Fruit fly (Drosophila melanogaster) whole organism, prepupa: ENCODE measurements around the gene mex1.

Source experiments
- Blimp-1 ChIP-seq: fragments of 200-800 bp; sonication (Bioruptor generic); optimal IDR thresholded peaks from 3 replicates; lab custom pipeline; 2017; ENCODE audit warnings: missing biosample characterization, missing genetic modification characterization, mild to moderate bottlenecking, moderate library complexity, missing genetic modification reagents
- CG10631 ChIP-seq: fragments of 200-800 bp; sonication (Bioruptor generic); optimal IDR thresholded peaks from 2 replicates; lab custom pipeline; 2016; ENCODE audit warnings: missing biosample characterization, missing genetic modification characterization
- CG10669 ChIP-seq: fragments of 200-800 bp; sonication (Bioruptor generic); optimal IDR thresholded peaks from 3 replicates; lab custom pipeline; 2018; ENCODE audit warnings: missing biosample characterization, mild to moderate bottlenecking, missing genetic modification characterization, moderate library complexity
- CG11902 ChIP-seq: fragments of 200-800 bp; sonication (Bioruptor generic); optimal IDR thresholded peaks from 3 replicates; lab custom pipeline; 2016; ENCODE audit warnings: missing biosample characterization, missing genetic modification characterization
- CG15336 ChIP-seq: fragments of 200-800 bp; sonication (Bioruptor generic); IDR thresholded peaks from 2 replicates; pipeline ENCODE4 v1.3.6; 2022; ENCODE audit warnings: missing biosample characterization, missing genetic modification characterization
- CG1621 ChIP-seq: fragments of 200-800 bp; sonication (Bioruptor generic); optimal IDR thresholded peaks from 3 replicates; lab custom pipeline; 2018; ENCODE audit warnings: missing biosample characterization, mild to moderate bottlenecking, missing genetic modification characterization
- CG3032 ChIP-seq: fragments of 200-800 bp; optimal IDR thresholded peaks from 2 replicates; lab custom pipeline; 2019; ENCODE audit warnings: missing biosample characterization, mild to moderate bottlenecking, missing genetic modification characterization, moderate library complexity
- CG6163 ChIP-seq: fragments of 200-800 bp; sonication (Bioruptor generic); IDR thresholded peaks from 3 replicates; pipeline ENCODE4 v1.3.6; 2022; ENCODE audit warnings: missing biosample characterization, missing genetic modification characterization
- CG6276 ChIP-seq: fragments of 200-800 bp; sonication (Bioruptor generic); optimal IDR thresholded peaks from 2 replicates; lab custom pipeline; 2017; ENCODE audit warnings: missing biosample characterization, mild to moderate bottlenecking, missing genetic modification characterization
- CG6792 ChIP-seq: fragments of 200-800 bp; sonication (Bioruptor generic); optimal IDR thresholded peaks from 3 replicates; lab custom pipeline; 2016; ENCODE audit warnings: missing biosample characterization, missing genetic modification characterization
- CG8632 ChIP-seq: fragments of 200-800 bp; sonication (Bioruptor generic); optimal IDR thresholded peaks from 3 replicates; lab custom pipeline; 2016; ENCODE audit warnings: missing biosample characterization, missing genetic modification characterization
- Eip78C ChIP-seq: fragments of 200-800 bp; sonication (Bioruptor generic); peaks from one replicate; lab custom pipeline; 2016; ENCODE audit warnings: missing biosample characterization, missing genetic modification characterization
- Eip93F ChIP-seq: fragments of 200-800 bp; sonication (Bioruptor generic); optimal IDR thresholded peaks from 2 replicates; lab custom pipeline; 2016; ENCODE audit warnings: missing biosample characterization, mild to moderate bottlenecking, missing genetic modification characterization
- Ets96B ChIP-seq: fragments of 200-800 bp; optimal IDR thresholded peaks from 2 replicates; lab custom pipeline; 2019; ENCODE audit warnings: missing biosample characterization, mild to moderate bottlenecking, missing genetic modification characterization, moderate library complexity
- Gug ChIP-seq: fragments of 200-800 bp; sonication (Bioruptor generic); IDR thresholded peaks from 2 replicates; pipeline ENCODE4 v1.3.6; 2022; ENCODE audit warnings: missing biosample characterization, missing genetic modification characterization
- Hr38 ChIP-seq: sonication (Bioruptor generic); optimal IDR thresholded peaks from 2 replicates; lab custom pipeline; 2016; ENCODE audit warnings: missing biosample characterization, missing genetic modification characterization
- Hr39 ChIP-seq: fragments of 200-800 bp; sonication (Bioruptor generic); optimal IDR thresholded peaks from 2 replicates; lab custom pipeline; 2016; ENCODE audit warnings: missing biosample characterization, missing genetic modification characterization
- Hr4 ChIP-seq: fragments of 200-800 bp; sonication (Bioruptor generic); optimal IDR thresholded peaks from 3 replicates; lab custom pipeline; 2016; ENCODE audit warnings: missing biosample characterization, missing genetic modification characterization
- Lpt ChIP-seq: fragments of 200-800 bp; sonication (Bioruptor generic); optimal IDR thresholded peaks from 3 replicates; lab custom pipeline; 2016; ENCODE audit warnings: missing biosample characterization, missing genetic modification characterization
- OdsH ChIP-seq: fragments of 200-800 bp; sonication (Bioruptor generic); optimal IDR thresholded peaks from 3 replicates; lab custom pipeline; 2016; ENCODE audit warnings: missing biosample characterization, missing genetic modification characterization
- Smox ChIP-seq: fragments of 200-800 bp; sonication (Bioruptor generic); optimal IDR thresholded peaks from 3 replicates; lab custom pipeline; 2016; ENCODE audit warnings: missing biosample characterization, missing genetic modification characterization
- Sox102F ChIP-seq: fragments of 200-800 bp; sonication (Bioruptor generic); optimal IDR thresholded peaks from 2 replicates; lab custom pipeline; 2016; ENCODE audit warnings: missing biosample characterization, mild to moderate bottlenecking, missing genetic modification characterization
- Sox14 ChIP-seq: fragments of 200-800 bp; sonication (Bioruptor generic); optimal IDR thresholded peaks from 3 replicates; lab custom pipeline; 2016; ENCODE audit warnings: missing biosample characterization, missing genetic modification characterization
- Sox15 ChIP-seq: fragments of 200-800 bp; sonication (Bioruptor generic); optimal IDR thresholded peaks from 3 replicates; lab custom pipeline; 2016; ENCODE audit warnings: missing biosample characterization, missing genetic modification characterization
- achi ChIP-seq: fragments of 200-800 bp; sonication (Bioruptor generic); optimal IDR thresholded peaks from 3 replicates; lab custom pipeline; 2016; ENCODE audit warnings: missing biosample characterization, missing genetic modification characterization
- acj6 ChIP-seq: fragments of 200-800 bp; sonication (Bioruptor generic); optimal IDR thresholded peaks from 3 replicates; lab custom pipeline; 2016; ENCODE audit warnings: missing biosample characterization, missing genetic modification characterization
- cyc ChIP-seq: fragments of 200-800 bp; sonication (Bioruptor generic); optimal IDR thresholded peaks from 3 replicates; lab custom pipeline; 2016; ENCODE audit warnings: missing biosample characterization, missing genetic modification characterization
- dac ChIP-seq: fragments of 200-800 bp; sonication (Bioruptor generic); optimal IDR thresholded peaks from 2 replicates; lab custom pipeline; 2017; ENCODE audit warnings: missing biosample characterization, mild to moderate bottlenecking, missing genetic modification characterization
- dsx ChIP-seq: fragments of 200-800 bp; optimal IDR thresholded peaks from 3 replicates; lab custom pipeline; 2019; ENCODE audit warnings: missing biosample characterization, mild to moderate bottlenecking, missing genetic modification characterization, moderate library complexity; ENCODE audit not compliant: poor library complexity, severe bottlenecking
- eg ChIP-seq: fragments of 200-800 bp; sonication (Bioruptor generic); IDR thresholded peaks from 3 replicates; pipeline ENCODE4 v1.3.6; 2022; ENCODE audit warnings: missing biosample characterization, missing genetic modification characterization
- esn ChIP-seq: fragments of 200-800 bp; sonication (Bioruptor generic); optimal IDR thresholded peaks from 2 replicates; lab custom pipeline; 2016; ENCODE audit warnings: missing biosample characterization, mild to moderate bottlenecking, missing genetic modification characterization, moderate library complexity
- fd59A ChIP-seq: fragments of 200-800 bp; sonication (Bioruptor generic); optimal IDR thresholded peaks from 2 replicates; lab custom pipeline; 2017; ENCODE audit warnings: missing biosample characterization, mild to moderate bottlenecking, missing genetic modification characterization, missing genetic modification reagents
- fkh ChIP-seq: fragments of 200-800 bp; sonication (Bioruptor generic); optimal IDR thresholded peaks from 3 replicates; lab custom pipeline; 2017; ENCODE audit warnings: missing biosample characterization, mild to moderate bottlenecking, missing genetic modification characterization, moderate library complexity
- lz ChIP-seq: fragments of 200-800 bp; sonication (Bioruptor generic); optimal IDR thresholded peaks from 3 replicates; lab custom pipeline; 2016; ENCODE audit warnings: missing biosample characterization, missing genetic modification characterization
- net ChIP-seq: fragments of 200-800 bp; sonication (Bioruptor generic); optimal IDR thresholded peaks from 3 replicates; lab custom pipeline; 2016; ENCODE audit warnings: missing biosample characterization, missing genetic modification characterization
- pdm3 ChIP-seq: fragments of 200-800 bp; sonication (Bioruptor generic); optimal IDR thresholded peaks from 3 replicates; lab custom pipeline; 2016; ENCODE audit warnings: missing biosample characterization, missing genetic modification characterization
- salr ChIP-seq, 2 experiments: fragments of 200-800 bp; sonication (Bioruptor generic); optimal IDR thresholded peaks; 3 replicates each; lab custom pipeline; 2016 to 2018; ENCODE audit warnings: missing biosample characterization in 2 of 2, missing genetic modification characterization in 2 of 2, mild to moderate bottlenecking in 1 of 2
- spab ChIP-seq: fragments of 200-800 bp; sonication (Bioruptor generic); optimal IDR thresholded peaks from 2 replicates; lab custom pipeline; 2017; ENCODE audit warnings: missing biosample characterization, mild to moderate bottlenecking, missing genetic modification characterization, missing genetic modification reagents
- svp ChIP-seq: fragments of 200-800 bp; sonication (Bioruptor generic); peaks from one replicate; lab custom pipeline; 2016; ENCODE audit warnings: missing biosample characterization, missing genetic modification characterization
- topi ChIP-seq: fragments of 200-800 bp; sonication (Bioruptor generic); optimal IDR thresholded peaks from 3 replicates; lab custom pipeline; 2016; ENCODE audit warnings: missing biosample characterization, missing genetic modification characterization
- vri ChIP-seq: fragments of 200-800 bp; sonication (Bioruptor generic); optimal IDR thresholded peaks from 3 replicates; lab custom pipeline; 2016; ENCODE audit warnings: missing biosample characterization, mild to moderate bottlenecking, missing genetic modification characterization

Gene mex1

dm6 chr3L:15514405-15514804 is 5.0 kb downstream of the mex1 start (continued):
- TF ChIP-seq CG6163 (GFP tag; lab: Robert Waterston, UW): no peak; the same call in 2 of the 3 replicates
- TF ChIP-seq fd59A (GFP tag; lab: Kevin White, UChicago): no peak
- no peak for TF ChIP-seq Eip93F (GFP tag; lab: Kevin White, UChicago)
- TF ChIP-seq Smox: no peak
- TF ChIP-seq dac: no peak
- TF ChIP-seq spab (GFP tag; lab: Kevin White, UChicago): no peak
- TF ChIP-seq Hr4: no peak
- TF ChIP-seq cyc (GFP tag; lab: Kevin White, UChicago): no peak
- TF ChIP-seq lz (GFP tag; lab: Kevin White, UChicago): no peak
- peak; percentile 38 for TF ChIP-seq Lpt (GFP tag; lab: Kevin White, UChicago)
- no peak for TF ChIP-seq Sox15 (GFP tag; lab: Kevin White, UChicago)
- no peak for TF ChIP-seq Ets96B (tag; lab: Kevin White, UChicago)
- TF ChIP-seq Blimp-1: no peak
- TF ChIP-seq CG6792 (GFP tag; lab: Kevin White, UChicago): no peak
- no peak for TF ChIP-seq esn (GFP tag; lab: Kevin White, UChicago)
- TF ChIP-seq CG11902 (GFP tag; lab: Kevin White, UChicago): no peak
- no peak for TF ChIP-seq Hr39 (GFP tag; lab: Kevin White, UChicago)
- TF ChIP-seq Hr38 (GFP tag; lab: Kevin White, UChicago): no peak
- TF ChIP-seq CG1621 (tag; lab: Kevin White, UChicago): no peak
- TF ChIP-seq vri: peak; percentile 66
- TF ChIP-seq CG3032 (tag; lab: Kevin White, UChicago): no peak
- no peak for TF ChIP-seq CG10669 (GFP tag; lab: Kevin White, UChicago)
- peak; percentile 49 for TF ChIP-seq Sox14 (GFP tag; lab: Kevin White, UChicago)
- TF ChIP-seq Eip78C (GFP tag; lab: Kevin White, UChicago): peak; percentile 65
- no peak for TF ChIP-seq CG6276 (GFP tag; lab: Kevin White, UChicago)
- TF ChIP-seq OdsH (GFP tag; lab: Kevin White, UChicago): no peak
- peak; percentile 48; the same call in 1 of the 2 replicates for TF ChIP-seq CG15336 (GFP tag; lab: Robert Waterston, UW)
- TF ChIP-seq salr (GFP tag; optimal IDR thresholded peaks at IDR 0.05; lab: Kevin White, UChicago): no peak
- TF ChIP-seq, all 60 proteins: peak for 8

DNA sequence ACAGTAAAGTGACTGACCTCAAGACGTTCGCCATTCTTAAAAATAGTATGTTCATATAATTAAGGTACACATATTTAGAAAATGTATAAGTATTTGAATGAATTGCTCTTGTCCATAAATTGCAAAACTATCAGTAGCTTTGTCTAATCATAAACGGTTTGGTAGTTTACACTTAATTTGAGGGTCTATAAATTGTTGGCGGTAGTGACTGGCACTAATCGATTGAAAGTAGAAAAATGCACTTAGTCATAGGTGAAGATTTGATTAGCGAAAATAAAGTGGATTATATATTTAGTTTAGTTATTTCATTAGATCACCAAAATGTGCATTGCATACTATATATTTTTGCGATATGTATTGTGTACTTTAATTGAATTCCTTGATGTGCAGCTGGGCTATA is 5.7 kb downstream of the mex1 start:
- TF ChIP-seq cyc (GFP tag; lab: Kevin White, UChicago): no peak
- no peak for TF ChIP-seq fkh
- no peak for TF ChIP-seq eg (GFP tag; lab: Robert Waterston, UW)
- no peak for TF ChIP-seq Sox102F (GFP tag; lab: Kevin White, UChicago)
- TF ChIP-seq Blimp-1: no peak
- TF ChIP-seq CG6276 (GFP tag; lab: Kevin White, UChicago): no peak
- no peak for TF ChIP-seq Eip78C (GFP tag; lab: Kevin White, UChicago)
- no peak for TF ChIP-seq net

DNA sequence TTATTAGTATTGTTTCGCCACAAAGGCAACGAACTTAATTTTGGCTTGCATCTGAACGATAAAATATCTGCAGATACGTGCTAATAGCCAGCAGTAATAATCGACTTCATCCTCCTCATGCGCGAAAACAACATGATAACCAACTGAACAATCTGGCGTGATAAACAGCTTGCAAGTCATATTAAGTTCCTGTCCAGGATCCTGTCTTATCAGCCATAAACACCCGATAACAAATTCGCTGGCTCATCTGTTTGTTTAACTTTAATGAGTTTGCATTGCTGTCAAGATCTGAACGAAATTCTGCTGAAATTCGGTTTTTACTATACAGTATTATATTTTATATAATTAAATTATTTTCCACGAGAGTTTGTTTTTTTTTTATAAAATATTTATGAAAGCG is 6.1 kb downstream of the mex1 start:
- TF ChIP-seq Smox (no peak), acj6 (GFP tag; lab: Kevin White, UChicago) (no peak), Eip93F (GFP tag; lab: Kevin White, UChicago) (no peak), fd59A (GFP tag; lab: Kevin White, UChicago) (no peak), CG6163 (GFP tag; lab: Robert Waterston, UW) (no peak), spab (GFP tag; lab: Kevin White, UChicago) (no peak), eg (GFP tag; lab: Robert Waterston, UW) (no peak), dsx (GFP tag; lab: Kevin White, UChicago) (no peak), Hr4 (no peak), Gug (GFP tag; lab: Robert Waterston, UW) (no peak), achi (GFP tag; lab: Kevin White, UChicago) (no peak), cyc (GFP tag; lab: Kevin White, UChicago) (no peak), pdm3 (GFP tag; lab: Kevin White, UChicago) (no peak), CG10631 (GFP tag; lab: Kevin White, UChicago) (no peak), svp (GFP tag; lab: Kevin White, UChicago) (no peak), topi (no peak), Ets96B (tag; lab: Kevin White, UChicago) (no peak), CG8632 (GFP tag; lab: Kevin White, UChicago) (no peak)
- TF ChIP-seq, all 60 proteins: peak for 0
